Fruit fly (Drosophila melanogaster) whole organism, pupa: ENCODE results near the gene Ir67b.

Experiments
- CG4496 ChIP-seq: fragments of 200-800 bp; sonication (Bioruptor generic); IDR thresholded peaks from 3 replicates; pipeline ENCODE4 v1.3.6; 2022; ENCODE audit warnings: missing biosample characterization, missing genetic modification characterization
- D1 ChIP-seq: fragments of 200-800 bp; sonication (Bioruptor generic); optimal IDR thresholded peaks from 2 replicates; lab custom pipeline; 2018; ENCODE audit warnings: missing biosample characterization, mild to moderate bottlenecking, missing genetic modification characterization, moderate library complexity
- fd96Ca ChIP-seq: fragments of 200-800 bp; sonication (Bioruptor generic); IDR thresholded peaks from 3 replicates; pipeline ENCODE4 v1.3.6; 2022; ENCODE audit warnings: missing biosample characterization, missing genetic modification characterization

- TF ChIP-seq fd96Ca (GFP tag; lab: Robert Waterston, UW) (no peak), CG4496 (GFP tag; lab: Robert Waterston, UW) (no peak), D1 (no peak)
These were observed 40.8 kb downstream of the Ir67b start for dm6 chr3L:10390947-10391346.
